Worm (Caenorhabditis elegans): ENCODE data around the gene cdc-50.B.
"Not testable (repeated sequence)": the region's sequence is repeated elsewhere in the genome, so short reads cannot be mapped to it uniquely, and the experiment has no call there.

Gene cdc-50.B

DNA sequence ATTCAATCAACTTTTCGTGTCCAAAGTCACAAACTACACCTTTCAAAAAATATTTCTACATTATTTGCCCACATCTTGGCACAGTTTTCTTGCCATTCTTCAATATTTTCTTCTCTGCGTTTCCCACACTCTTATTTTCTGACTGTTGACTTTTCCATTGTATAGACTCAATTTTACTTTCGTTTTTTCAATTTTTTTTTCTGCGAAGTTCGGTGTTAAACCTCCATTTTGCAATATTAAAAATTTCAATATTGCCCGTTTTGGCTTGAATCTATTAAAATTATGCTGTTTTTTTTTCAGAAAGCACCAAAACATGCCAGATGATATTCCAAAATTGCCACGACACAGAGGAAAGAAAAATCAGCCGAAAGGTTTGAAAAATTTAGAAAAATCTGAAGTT, at the start of gene cdc-50.B:
Gene cdc-50.B, plus strand, starts transcription at position 301 of the 400 bp plus-strand sequence.
- TF ChIP-seq lsy-27 (tag; optimal IDR thresholded peaks at IDR 0.05; ENCODE audit: borderline replicate concordance, insufficient read depth) (no peak), snpc-3.4 (tag; optimal IDR thresholded peaks at IDR 0.05) (no peak), nhr-80 (tag; optimal IDR thresholded peaks at IDR 0.05) (no peak), lin-54 (GFP tag; optimal IDR thresholded peaks at IDR 0.05) (no peak), F37B4.10 (GFP tag; IDR thresholded peaks at IDR 0.05) (no peak), ZK185.1 (tag; optimal IDR thresholded peaks at IDR 0.05; ENCODE audit: poor library complexity, severe bottlenecking) (no peak), B0035.1 (tag; optimal IDR thresholded peaks at IDR 0.05) (no peak), hlh-26 (GFP tag; conservative IDR thresholded peaks at IDR 0.05) (no peak), T26A5.8 (tag; optimal IDR thresholded peaks at IDR 0.05) (no peak), T07F8.4 (tag; optimal IDR thresholded peaks at IDR 0.05) (no peak), ceh-91 (GFP tag; IDR thresholded peaks at IDR 0.05) (no peak), K12H6.12 (tag; optimal IDR thresholded peaks at IDR 0.05) (no peak), chd-7 (tag; optimal IDR thresholded peaks at IDR 0.05) (no peak), xnd-1 (tag; optimal IDR thresholded peaks at IDR 0.05) (no peak), aptf-2 (GFP tag; conservative IDR thresholded peaks at IDR 0.05) (no peak), B0261.1 (tag; optimal IDR thresholded peaks at IDR 0.05) (no peak), lin-26 (GFP tag; IDR thresholded peaks at IDR 0.05) (no peak), dpff-1 (tag; optimal IDR thresholded peaks at IDR 0.05) (no peak)

DNA sequence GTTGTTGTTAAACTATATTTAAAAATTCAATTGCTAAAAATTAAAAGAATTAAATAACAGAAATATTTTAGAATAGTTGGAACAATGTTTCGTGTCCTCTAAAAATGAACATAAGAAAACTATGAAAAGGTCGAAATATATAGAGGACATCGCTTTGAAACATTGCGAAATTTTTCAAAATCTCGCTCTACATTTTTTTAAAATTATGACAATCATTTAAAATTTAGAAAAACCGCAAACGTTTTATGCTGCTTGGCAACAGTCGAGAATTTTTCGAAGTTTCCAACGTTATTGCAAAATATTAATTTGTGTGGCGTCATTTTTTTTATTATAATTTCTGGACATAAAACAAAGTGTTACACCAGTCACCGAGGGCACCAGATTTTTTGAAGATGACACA, 49.6 kb upstream of the cdc-50.B start, which contains the start of the genes parg-2 and ipla-5:
Gene parg-2, minus strand, starts transcription at position 101 of the 400 bp plus-strand sequence.
Gene ipla-5, plus strand, starts transcription at position 216 of the 400 bp plus-strand sequence.
- TF ChIP-seq lin-26, mcd-1, attf-6 (GFP tag; IDR thresholded peaks at IDR 0.05): not testable (repeated sequence)

DNA sequence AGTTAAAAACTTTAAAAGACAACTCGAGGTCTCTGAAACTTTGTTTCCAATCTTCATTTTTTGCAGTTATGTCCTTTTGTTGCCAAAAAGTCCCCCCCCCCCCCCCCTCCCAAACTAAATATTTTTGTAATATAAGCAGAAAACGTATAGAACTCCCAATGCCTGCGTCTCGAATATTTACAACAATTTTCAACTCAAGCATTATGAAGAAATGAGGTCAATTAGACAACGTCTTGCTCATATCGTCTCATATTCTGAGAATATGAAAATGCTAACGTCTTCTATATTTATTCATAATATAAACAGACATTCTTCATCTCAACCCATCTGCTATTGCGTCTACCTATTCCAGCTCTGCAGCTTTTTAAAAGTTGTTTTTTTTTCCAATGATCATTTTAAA, 46.5 kb upstream of the cdc-50.B start, which contains the start of gene H23L24.1:
Gene H23L24.1, plus strand, starts transcription at position 301 of the 400 bp plus-strand sequence.
- no peak for TF ChIP-seq snpc-1.1 (tag; optimal IDR thresholded peaks at IDR 0.05; ENCODE audit: insufficient read depth)
- TF ChIP-seq let-526 (GFP tag; IDR thresholded peaks at IDR 0.05) = no peak
- TF ChIP-seq hmg-1.2 (GFP tag; IDR thresholded peaks at IDR 0.05) = no peak

DNA sequence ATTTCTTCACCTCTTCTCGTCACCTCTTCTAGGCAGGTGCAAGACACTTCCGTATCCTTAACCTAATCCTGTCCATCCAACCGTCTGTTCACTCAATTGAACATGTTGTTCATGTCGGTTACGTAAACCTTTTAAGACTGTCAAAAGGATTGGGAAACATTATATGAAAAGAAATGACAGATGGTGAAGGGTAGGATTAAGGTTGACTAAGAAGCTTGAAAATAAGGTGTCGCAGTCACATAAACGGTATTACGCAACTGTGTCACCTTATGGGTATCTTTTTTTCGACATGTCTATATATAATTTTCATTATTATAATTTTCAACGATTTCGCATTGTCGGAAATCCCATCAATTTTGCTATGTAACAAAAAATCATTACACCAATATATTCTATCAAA, 41.9 kb upstream of the cdc-50.B start:
- TF ChIP-seq F39B2.1 (GFP tag; IDR thresholded peaks at IDR 0.05) (no peak), tbp1 (GFP tag; optimal IDR thresholded peaks at IDR 0.05) (no peak), chd-7 (tag; optimal IDR thresholded peaks at IDR 0.05) (no peak), ceh-91 (GFP tag; IDR thresholded peaks at IDR 0.05) (no peak), rpc-1 (optimal IDR thresholded peaks at IDR 0.05) (no peak), rpc-1 (tag; optimal IDR thresholded peaks at IDR 0.05) (no peak), ZK185.1 (tag; optimal IDR thresholded peaks at IDR 0.05; ENCODE audit: poor library complexity, severe bottlenecking) (no peak), mes-4 (tag; optimal IDR thresholded peaks at IDR 0.05) (no peak), ztf-22 (GFP tag; optimal IDR thresholded peaks at IDR 0.05) (no peak), T26A5.8 (tag; optimal IDR thresholded peaks at IDR 0.05) (no peak), fkh-3 (tag; optimal IDR thresholded peaks at IDR 0.05) (no peak), nhr-179 (tag; optimal IDR thresholded peaks at IDR 0.05) (no peak), egl-44 (GFP tag; IDR thresholded peaks at IDR 0.05) (no peak), pha-4 (tag; optimal IDR thresholded peaks at IDR 0.05) (no peak), lin-54 (GFP tag; optimal IDR thresholded peaks at IDR 0.05) (no peak), tlf-1 (GFP tag; optimal IDR thresholded peaks at IDR 0.05) (no peak), Y53G8AR.9 (GFP tag; conservative IDR thresholded peaks at IDR 0.05) (no peak), aptf-3 (GFP tag; IDR thresholded peaks at IDR 0.05) (no peak), F57C9.4 (tag; optimal IDR thresholded peaks at IDR 0.05) (no peak), gei-17 (GFP tag; optimal IDR thresholded peaks at IDR 0.05) (no peak), repo-1 (tag; optimal IDR thresholded peaks at IDR 0.05) (no peak)

All from whole organism, young adult.